Worm (Caenorhabditis elegans): ENCODE measurements around the gene gon-4.

DNA sequence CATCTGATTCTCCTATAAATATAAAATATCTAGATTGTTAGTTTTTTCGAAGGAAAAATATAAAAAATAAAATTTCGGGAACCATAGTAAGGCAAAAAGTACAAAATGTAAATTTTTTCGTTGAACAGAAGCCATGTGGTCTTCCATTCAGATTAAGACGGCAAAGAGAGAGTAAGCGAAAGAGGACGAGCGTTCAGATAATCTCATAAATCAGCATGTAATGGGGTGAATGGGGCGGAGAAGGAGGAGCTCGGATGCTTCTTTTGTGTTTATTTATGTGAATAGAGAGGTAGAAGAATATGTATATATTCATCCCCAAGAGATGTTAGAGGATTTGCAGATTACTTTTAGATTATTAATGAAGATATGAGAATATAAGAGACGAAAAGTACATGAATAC is 23.3 kb upstream of the gon-4 start, which contains the start of gene pxf-1:
- TF ChIP-seq flt-1 (GFP tag; IDR thresholded peaks at IDR 0.05) (no peak), ztf-23 (GFP tag; IDR thresholded peaks at IDR 0.05) (no peak)
